Fruit fly (Drosophila melanogaster) whole organism, wandering third instar larva: ENCODE results near the gene CG42590.

Source experiments
- CrebA ChIP-seq: fragments of 200-800 bp; sonication (Bioruptor generic); optimal IDR thresholded peaks from 2 replicates; lab custom pipeline; 2016; ENCODE audit warnings: missing biosample characterization, mild to moderate bottlenecking, missing genetic modification characterization, borderline replicate concordance
- HLH106 ChIP-seq: fragments of 200-800 bp; optimal IDR thresholded peaks from 3 replicates; lab custom pipeline; 2019; ENCODE audit warnings: missing biosample characterization, mild to moderate bottlenecking, missing genetic modification characterization, moderate library complexity
- Hr78 ChIP-seq: fragments of >200 bp; optimal IDR thresholded peaks from 2 replicates; lab custom pipeline; 2017; ENCODE audit warnings: missing biosample characterization, missing genetic modification characterization
- Myc ChIP-seq: fragments of >200 bp; optimal IDR thresholded peaks from 2 replicates; lab custom pipeline; 2017
- Sp1 ChIP-seq: fragments of 200-800 bp; sonication (Bioruptor generic); optimal IDR thresholded peaks from 3 replicates; lab custom pipeline; 2019; ENCODE audit warnings: missing biosample characterization, mild to moderate bottlenecking, missing genetic modification characterization, moderate library complexity
- Vsx2 ChIP-seq: fragments of 200-300, 225-300 bp; sonication (Bioruptor generic); optimal IDR thresholded peaks from 2 replicates; lab custom pipeline; 2018; ENCODE audit warnings: missing biosample characterization, missing genetic modification characterization; ENCODE audit not compliant: partially characterized antibody
- dsf ChIP-seq: sonication (Bioruptor generic); optimal IDR thresholded peaks from 2 replicates; lab custom pipeline; 2016; ENCODE audit warnings: missing biosample characterization, missing genetic modification characterization, borderline replicate concordance
- h ChIP-seq: fragments of 200-800 bp; sonication (Bioruptor generic); optimal IDR thresholded peaks from 3 replicates; lab custom pipeline; 2016; ENCODE audit warnings: missing biosample characterization, mild to moderate bottlenecking, missing genetic modification characterization
- pan ChIP-seq: fragments of >200 bp; optimal IDR thresholded peaks from 2 replicates; lab custom pipeline; 2017

- TF ChIP-seq Hr78 (no peak), h (GFP tag; lab: Kevin White, UChicago) (no peak), Myc (no peak), dsf (GFP tag; lab: Kevin White, UChicago) (no peak), pan (no peak), HLH106 (tag; lab: Kevin White, UChicago) (no peak), Sp1 (GFP tag; lab: Kevin White, UChicago) (no peak), CrebA (no peak), Vsx2 (GFP tag; lab: Kevin White, UChicago) (no peak)
Measured at dm6 chr3L:8073872-8074271, 4.8 kb upstream of the CG42590 start.
